Worm (Caenorhabditis elegans) whole organism, late embryonic: ENCODE results near the gene R01H2.7.

Experiments
- F13H6.1 ChIP-seq: sonication (generic microtip); optimal IDR thresholded peaks from 2 replicates; lab custom pipeline; 2016; ENCODE audit warnings: missing genetic modification characterization, missing compliant biosample characterization
- K02D7.2 ChIP-seq: sonication (generic microtip); optimal IDR thresholded peaks from 2 replicates; lab custom pipeline; 2017; ENCODE audit warnings: mild to moderate bottlenecking, missing genetic modification characterization, missing compliant biosample characterization
- K09A11.1 ChIP-seq: sonication (generic microtip); optimal IDR thresholded peaks from 2 replicates; lab custom pipeline; 2017; ENCODE audit warnings: antibody characterized with exemption, mild to moderate bottlenecking, missing genetic modification characterization, missing compliant biosample characterization; ENCODE audit not compliant: insufficient read depth
- T23F11.4 ChIP-seq: fragments of 200-800 bp; sonication (Bioruptor generic); optimal IDR thresholded peaks from 2 replicates; lab custom pipeline; 2018; ENCODE audit warnings: mild to moderate bottlenecking, missing genetic modification characterization, missing compliant biosample characterization
- Y22D7AL.16 ChIP-seq: sonication (generic microtip); optimal IDR thresholded peaks from 2 replicates; lab custom pipeline; 2016; ENCODE audit warnings: missing genetic modification characterization, missing compliant biosample characterization
- ama-1 ChIP-seq: fragments of 150-350 bp; optimal IDR thresholded peaks from 2 replicates; lab custom pipeline; 2014
- ceh-14 ChIP-seq: sonication (generic microtip); optimal IDR thresholded peaks from 2 replicates; lab custom pipeline; 2016; ENCODE audit warnings: missing genotype, missing genetic modification characterization, missing compliant biosample characterization
- ceh-18 ChIP-seq: sonication (generic microtip); optimal IDR thresholded peaks from 2 replicates; lab custom pipeline; 2016; ENCODE audit warnings: missing genetic modification characterization, missing compliant biosample characterization
- ceh-19 ChIP-seq: fragments of 200-800 bp; sonication (Bioruptor generic); optimal IDR thresholded peaks from 2 replicates; lab custom pipeline; 2018; ENCODE audit warnings: mild to moderate bottlenecking, missing genetic modification characterization, missing compliant biosample characterization
- ceh-2 ChIP-seq: sonication (generic microtip); optimal IDR thresholded peaks from 2 replicates; lab custom pipeline; 2016; ENCODE audit warnings: missing genotype, missing genetic modification characterization, missing compliant biosample characterization
- ceh-34 ChIP-seq: sonication (generic microtip); optimal IDR thresholded peaks from 2 replicates; lab custom pipeline; 2016; ENCODE audit warnings: mild to moderate bottlenecking, missing genetic modification characterization, missing compliant biosample characterization
- ceh-45 ChIP-seq: fragments of 200-800 bp; sonication (Bioruptor generic); IDR thresholded peaks from 2 replicates; pipeline ENCODE4 v1.3.6; 2022; ENCODE audit warnings: missing genetic modification reagents, missing genetic modification characterization, missing compliant biosample characterization
- ceh-48 ChIP-seq: sonication (generic microtip); optimal IDR thresholded peaks from 2 replicates; lab custom pipeline; 2016; ENCODE audit warnings: missing genetic modification characterization, inconsistent platforms, missing compliant biosample characterization
- elt-4 ChIP-seq: sonication (generic microtip); optimal IDR thresholded peaks from 2 replicates; lab custom pipeline; 2016; ENCODE audit warnings: missing genetic modification characterization, missing compliant biosample characterization
- ets-4 ChIP-seq: sonication (generic microtip); optimal IDR thresholded peaks from 2 replicates; lab custom pipeline; 2016; ENCODE audit warnings: missing genetic modification characterization, missing compliant biosample characterization
- eyg-1 ChIP-seq: sonication (generic microtip); optimal IDR thresholded peaks from 2 replicates; lab custom pipeline; 2016; ENCODE audit warnings: missing genotype, missing genetic modification characterization, missing compliant biosample characterization
- fax-1 ChIP-seq: sonication (generic microtip); optimal IDR thresholded peaks from 2 replicates; lab custom pipeline; 2016; ENCODE audit warnings: missing genotype, missing genetic modification characterization, missing compliant biosample characterization
- fkh-10 ChIP-seq: fragments of 150-350 bp; optimal IDR thresholded peaks from 2 replicates; lab custom pipeline; 2014; ENCODE audit warnings: missing biosample characterization, missing genetic modification reagents, missing genetic modification characterization
- hlh-13 ChIP-seq: fragments of 200-800 bp; sonication (Bioruptor generic); optimal IDR thresholded peaks from 2 replicates; lab custom pipeline; 2018; ENCODE audit warnings: mild to moderate bottlenecking, missing genetic modification characterization, missing compliant biosample characterization
- hlh-30 ChIP-seq: sonication (generic microtip); optimal IDR thresholded peaks from 2 replicates; lab custom pipeline; 2017; ENCODE audit warnings: antibody characterized with exemption, missing genetic modification characterization, missing compliant biosample characterization; ENCODE audit not compliant: insufficient read depth
- hlh-6 ChIP-seq: sonication (generic microtip); optimal IDR thresholded peaks from 2 replicates; lab custom pipeline; 2016; ENCODE audit warnings: missing genotype, missing genetic modification characterization, missing compliant biosample characterization
- lin-11 ChIP-seq: fragments of 200-800 bp; sonication (Bioruptor generic); optimal IDR thresholded peaks from 2 replicates; lab custom pipeline; 2018; ENCODE audit warnings: mild to moderate bottlenecking, missing genetic modification characterization, missing compliant biosample characterization
- mec-3 ChIP-seq: sonication (generic microtip); optimal IDR thresholded peaks from 2 replicates; lab custom pipeline; 2016; ENCODE audit warnings: borderline replicate concordance, missing genetic modification characterization, missing compliant biosample characterization
- nfya-1 ChIP-seq: sonication (generic microtip); optimal IDR thresholded peaks from 2 replicates; lab custom pipeline; 2017; ENCODE audit warnings: missing genetic modification characterization, mild to moderate bottlenecking, missing compliant biosample characterization, antibody characterized with exemption, moderate library complexity
- odd-2 ChIP-seq: sonication (generic microtip); optimal IDR thresholded peaks from 2 replicates; lab custom pipeline; 2017; ENCODE audit warnings: antibody characterized with exemption, mild to moderate bottlenecking, missing genetic modification characterization, missing compliant biosample characterization
- pag-3 ChIP-seq: sonication (generic microtip); optimal IDR thresholded peaks from 2 replicates; lab custom pipeline; 2016; ENCODE audit warnings: missing compliant biosample characterization, missing genetic modification characterization, borderline replicate concordance
- pat-9 ChIP-seq: fragments of 200-800 bp; sonication (Bioruptor generic); optimal IDR thresholded peaks from 2 replicates; lab custom pipeline; 2018; ENCODE audit warnings: mild to moderate bottlenecking, missing genetic modification characterization, moderate library complexity, missing compliant biosample characterization
- pha-4 ChIP-seq: fragments of 150-350 bp; optimal IDR thresholded peaks from 2 replicates; lab custom pipeline; 2018; ENCODE audit warnings: missing biosample characterization, missing genetic modification reagents, missing genetic modification characterization
- pqm-1 ChIP-seq: sonication (generic microtip); optimal IDR thresholded peaks from 2 replicates; lab custom pipeline; 2016; ENCODE audit warnings: missing genetic modification characterization, missing compliant biosample characterization
- pros-1 ChIP-seq: fragments of 150-350 bp; optimal IDR thresholded peaks from 2 replicates; lab custom pipeline; 2014; ENCODE audit warnings: missing biosample characterization, missing genetic modification reagents, missing genetic modification characterization
- rnt-1 ChIP-seq: sonication (generic microtip); optimal IDR thresholded peaks from 2 replicates; lab custom pipeline; 2016; ENCODE audit warnings: missing genetic modification characterization, missing compliant biosample characterization
- syd-9 ChIP-seq: sonication (generic microtip); optimal IDR thresholded peaks from 2 replicates; lab custom pipeline; 2016; ENCODE audit warnings: mild to moderate bottlenecking, missing genetic modification characterization, moderate library complexity, missing compliant biosample characterization
- unc-3 ChIP-seq, 2 experiments: fragments of 200-800 bp in 1 of 2; sonication (Bioruptor generic) in 1 of 2; sonication (generic microtip) in 1 of 2; conservative IDR thresholded peaks in 1 of 2; optimal IDR thresholded peaks in 1 of 2; 2 replicates each; pipeline versions ENCODE4 v1.3.6 to Lab custom; 2016 to 2022; ENCODE audit warnings: missing compliant biosample characterization in 2 of 2, missing genetic modification characterization in 2 of 2, missing genetic modification reagents in 1 of 2
- unc-42 ChIP-seq: sonication (generic microtip); optimal IDR thresholded peaks from 2 replicates; lab custom pipeline; 2016; ENCODE audit warnings: missing genotype, missing genetic modification characterization, missing compliant biosample characterization
- unc-55 ChIP-seq: sonication (generic microtip); optimal IDR thresholded peaks from 2 replicates; lab custom pipeline; 2017; ENCODE audit warnings: missing biosample characterization, missing genetic modification reagents, missing genetic modification characterization
- unc-86 ChIP-seq: sonication (generic microtip); optimal IDR thresholded peaks from 2 replicates; lab custom pipeline; 2016; ENCODE audit warnings: missing genetic modification characterization, missing compliant biosample characterization
- zip-5 ChIP-seq: sonication (generic microtip); optimal IDR thresholded peaks from 2 replicates; lab custom pipeline; 2016; ENCODE audit warnings: missing genetic modification characterization, missing compliant biosample characterization
- ztf-16 ChIP-seq: sonication (generic microtip); optimal IDR thresholded peaks from 2 replicates; lab custom pipeline; 2017; ENCODE audit warnings: missing genetic modification characterization, missing compliant biosample characterization

The R01H2.7 gene

ce11 chrIII:7045643-7046042 lies at the start of gene R01H2.7:
Gene R01H2.7, minus strand, starts transcription at chrIII:7045743.
- TF ChIP-seq fax-1 (tag; lab: Kevin White, UChicago) = no peak
- TF ChIP-seq ets-4 (tag; lab: Kevin White, UChicago) = no peak
- no peak for TF ChIP-seq hlh-6 (tag; lab: Kevin White, UChicago)
- TF ChIP-seq ceh-2 (tag; lab: Kevin White, UChicago) = no peak
- no peak for TF ChIP-seq ceh-14 (tag; lab: Kevin White, UChicago)
- TF ChIP-seq zip-5 = no peak
- TF ChIP-seq ztf-16 = no peak
- TF ChIP-seq K09A11.1 (tag; lab: Kevin White, UChicago) = no peak
- no peak for TF ChIP-seq T23F11.4
- TF ChIP-seq pros-1 (tag; lab: Kevin White, UChicago) = no peak
- TF ChIP-seq K02D7.2 (tag; lab: Kevin White, UChicago) = no peak
- TF ChIP-seq pha-4 (tag; lab: Kevin White, UChicago) = no peak
- TF ChIP-seq, all 69 proteins: peak for 0

DNA sequence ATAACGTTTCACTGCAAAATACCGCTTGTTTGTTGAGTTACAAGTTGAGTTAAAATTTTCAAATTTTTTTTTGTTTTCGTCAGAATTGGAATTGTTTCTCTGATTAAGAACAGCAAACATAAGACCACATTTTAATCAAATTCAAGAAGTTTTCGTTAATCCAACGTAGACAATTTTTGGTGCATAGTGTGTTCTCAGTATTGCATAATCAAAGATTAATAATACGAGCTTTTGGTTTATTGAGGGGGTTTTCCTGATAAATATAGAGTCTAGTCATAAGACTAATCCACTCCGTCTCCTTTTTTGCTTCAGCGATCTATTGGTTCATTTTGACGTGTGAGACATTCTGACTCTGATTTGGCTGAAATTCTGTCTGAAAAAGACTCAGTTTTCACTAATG lies 49.6 kb upstream of the R01H2.7 start, which contains the start of gene nhr-9:
nhr-9 (plus strand) TSS at position 307 of the 400 bp plus-strand sequence.
- TF ChIP-seq rnt-1 (tag; lab: Kevin White, UChicago) = no peak
- TF ChIP-seq Y22D7AL.16 (tag; lab: Kevin White, UChicago) = no peak
- no peak for TF ChIP-seq pros-1 (tag; lab: Kevin White, UChicago)
- no peak for TF ChIP-seq eyg-1 (tag; lab: Kevin White, UChicago)
- no peak for TF ChIP-seq unc-42 (tag; lab: Kevin White, UChicago)
- no peak for TF ChIP-seq pag-3 (tag; lab: Kevin White, UChicago)
- TF ChIP-seq zip-5 = no peak
- TF ChIP-seq ceh-34 (tag; lab: Kevin White, UChicago) = no peak
- TF ChIP-seq ceh-48 = no peak
- no peak for TF ChIP-seq syd-9 (tag; lab: Kevin White, UChicago)
- no peak for TF ChIP-seq lin-11 (tag; lab: Kevin White, UChicago)
- no peak for TF ChIP-seq ceh-2 (tag; lab: Kevin White, UChicago)
- no peak for TF ChIP-seq elt-4
- no peak for TF ChIP-seq ets-4 (tag; lab: Kevin White, UChicago)
- TF ChIP-seq F13H6.1 (tag; lab: Kevin White, UChicago) = no peak
- TF ChIP-seq pat-9 = no peak
- TF ChIP-seq K02D7.2 (tag; lab: Kevin White, UChicago) = no peak
- no peak for TF ChIP-seq hlh-13 (GFP tag; lab: Kevin White, UChicago)

DNA sequence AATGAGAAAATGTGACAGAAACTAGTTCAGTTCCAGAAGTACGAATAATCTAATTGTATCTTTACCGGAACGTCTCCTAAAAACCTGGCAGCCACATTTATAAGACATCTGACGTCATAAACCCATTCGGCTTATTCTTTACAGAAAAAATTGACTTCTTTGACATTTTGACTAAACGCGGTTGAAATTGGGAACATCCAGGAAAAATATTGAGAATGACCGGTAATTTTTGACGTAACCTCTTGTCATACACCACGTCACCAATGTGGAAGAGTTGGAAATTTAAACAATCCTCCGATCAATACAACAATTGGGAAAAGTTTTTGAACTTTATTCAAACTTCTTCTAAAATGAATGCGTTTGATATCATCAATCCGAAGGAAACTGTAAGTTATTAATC lies 45.5 kb upstream of the R01H2.7 start, which contains the start of gene ZK418.2:
ZK418.2 (plus strand) TSS at position 301 of the 400 bp plus-strand sequence.
- no peak for TF ChIP-seq ama-1 (lab: Kevin White, UChicago)
- no peak for TF ChIP-seq unc-55 (GFP tag; lab: Kevin White, UChicago)
- no peak for TF ChIP-seq ceh-45
- no peak for TF ChIP-seq hlh-13 (GFP tag; lab: Kevin White, UChicago)
- no peak for TF ChIP-seq fkh-10 (GFP tag; lab: Kevin White, UChicago)
- TF ChIP-seq hlh-30 (tag; lab: Kevin White, UChicago) = no peak
- no peak for TF ChIP-seq elt-4
- no peak for TF ChIP-seq ceh-18 (tag; lab: Kevin White, UChicago)
- TF ChIP-seq unc-3 (GFP tag; conservative IDR thresholded peaks at IDR 0.05; lab: Robert Waterston, UW) = no peak
- TF ChIP-seq unc-3 (tag; optimal IDR thresholded peaks at IDR 0.05; lab: Kevin White, UChicago) = no peak
- no peak for TF ChIP-seq ceh-14 (tag; lab: Kevin White, UChicago)
- TF ChIP-seq ceh-2 (tag; lab: Kevin White, UChicago) = no peak
- no peak for TF ChIP-seq ceh-19 (GFP tag; lab: Kevin White, UChicago)
- TF ChIP-seq ztf-16 = no peak
- no peak for TF ChIP-seq odd-2 (tag; lab: Kevin White, UChicago)
- TF ChIP-seq mec-3 (tag; lab: Kevin White, UChicago) = no peak
- TF ChIP-seq nfya-1 (tag; lab: Kevin White, UChicago) = no peak
- TF ChIP-seq F13H6.1 (tag; lab: Kevin White, UChicago) = no peak
- TF ChIP-seq unc-86 = no peak
- TF ChIP-seq pqm-1 (tag; lab: Kevin White, UChicago) = no peak
- TF ChIP-seq rnt-1 (tag; lab: Kevin White, UChicago) = no peak
- TF ChIP-seq, all 69 proteins: peak for 0
